Fruit fly (Drosophila melanogaster) whole organism, pupa: ENCODE data around the gene Pgls.

Experiments
- CG10348 ChIP-seq: fragments of 200-800 bp; sonication (Bioruptor generic); IDR thresholded peaks from 2 replicates; pipeline ENCODE4 v1.3.6; 2022; ENCODE audit warnings: missing biosample characterization, missing genetic modification characterization
- CG13204 ChIP-seq: fragments of 200-800 bp; sonication (Bioruptor generic); optimal IDR thresholded peaks from 2 replicates; lab custom pipeline; 2018; ENCODE audit warnings: missing biosample characterization, mild to moderate bottlenecking, missing genetic modification characterization, moderate library complexity
- CG15710 ChIP-seq: fragments of 200-800 bp; sonication (Bioruptor generic); optimal IDR thresholded peaks from 2 replicates; lab custom pipeline; 2018; ENCODE audit warnings: missing biosample characterization, mild to moderate bottlenecking, missing genetic modification characterization, moderate library complexity
- CG34367 ChIP-seq: fragments of 200-800 bp; sonication (Bioruptor generic); optimal IDR thresholded peaks from 2 replicates; lab custom pipeline; 2018; ENCODE audit warnings: missing biosample characterization, mild to moderate bottlenecking, missing genetic modification characterization
- CG8159 ChIP-seq: fragments of 200-800 bp; sonication (Bioruptor generic); optimal IDR thresholded peaks from 3 replicates; lab custom pipeline; 2018; ENCODE audit warnings: missing biosample characterization, mild to moderate bottlenecking, missing genetic modification characterization, moderate library complexity
- EcR ChIP-seq: fragments of 200-800 bp; sonication (Bioruptor generic); optimal IDR thresholded peaks from 3 replicates; lab custom pipeline; 2019; ENCODE audit warnings: missing biosample characterization, missing genetic modification characterization, mild to moderate bottlenecking, moderate library complexity, missing genetic modification reagents
- Snoo ChIP-seq: fragments of 200-800 bp; sonication (Bioruptor generic); optimal IDR thresholded peaks from 3 replicates; lab custom pipeline; 2017; ENCODE audit warnings: missing biosample characterization, mild to moderate bottlenecking, missing genetic modification characterization, inconsistent platforms
- fd96Ca ChIP-seq: fragments of 200-800 bp; sonication (Bioruptor generic); IDR thresholded peaks from 3 replicates; pipeline ENCODE4 v1.3.6; 2022; ENCODE audit warnings: missing biosample characterization, missing genetic modification characterization
- rn ChIP-seq: fragments of 200-800 bp; sonication (Bioruptor generic); IDR thresholded peaks from 2 replicates; pipeline ENCODE4 v1.3.6; 2022; ENCODE audit warnings: missing biosample characterization, missing genetic modification characterization

DNA sequence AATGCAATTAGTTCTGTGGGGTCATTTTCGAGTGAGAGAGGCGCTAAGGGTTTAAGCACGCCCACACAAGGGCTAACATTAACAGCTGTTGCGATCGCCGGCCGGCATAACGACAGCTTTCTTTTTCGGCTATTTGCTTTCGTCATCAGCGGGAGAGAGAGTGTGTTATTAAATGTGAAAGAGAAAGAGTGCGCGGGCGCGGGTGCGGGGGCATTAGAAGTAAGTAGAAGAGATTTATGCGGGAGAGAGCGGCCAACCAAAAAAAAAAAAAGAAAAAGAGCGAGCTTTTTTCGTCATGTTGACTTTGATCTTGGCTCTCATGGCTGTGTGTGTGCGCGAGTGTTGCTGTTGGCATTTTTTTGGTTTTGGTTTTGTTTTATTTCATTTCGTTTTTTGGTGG is 33.1 kb upstream of the Pgls start:
- TF ChIP-seq CG10348 (GFP tag; lab: Robert Waterston, UW) (no peak), rn (GFP tag; lab: Robert Waterston, UW) (no peak), CG8159 (no peak), EcR (no peak), CG13204 (GFP tag; lab: Kevin White, UChicago) (no peak), CG34367 (tag; lab: Kevin White, UChicago) (no peak), Snoo (no peak), CG15710 (no peak), fd96Ca (GFP tag; lab: Robert Waterston, UW) (peak; percentile 54; the same call in 1 of the 3 replicates)
